Fruit fly (Drosophila melanogaster): Measurements from ENCODE around the gene CG42460.
A peak's percentile ranks its signal among the peaks of the same experiment; 100 is the strongest.

The CG42460 gene

DNA sequence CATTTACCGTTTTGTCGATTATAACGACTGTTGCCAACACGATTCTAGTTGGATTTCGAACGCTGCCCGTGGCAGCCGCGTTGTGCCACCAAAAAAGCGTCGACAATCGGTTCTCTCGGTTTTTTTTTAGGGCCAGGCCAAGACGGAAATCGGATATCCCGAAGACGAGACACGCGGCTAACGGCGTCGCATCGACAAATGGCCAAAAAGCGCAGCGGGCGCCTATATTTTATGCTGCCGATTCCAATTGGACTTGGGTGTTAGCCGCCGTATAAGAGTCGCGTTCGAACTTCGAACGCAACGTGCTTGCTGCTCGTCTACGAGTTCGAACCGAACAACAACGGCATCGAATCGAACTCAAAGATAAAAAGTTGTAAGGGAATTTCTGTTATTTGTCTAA is 34.5 kb upstream of the CG42460 start (continued):
- TF ChIP-seq CG18619 (GFP tag; optimal IDR thresholded peaks at IDR 0.05): no peak
- peak; percentile 4 for TF ChIP-seq nau (GFP tag; optimal IDR thresholded peaks at IDR 0.05)
- no peak for TF ChIP-seq CG4282 (GFP tag; optimal IDR thresholded peaks at IDR 0.05)
- peak; percentile 2 for TF ChIP-seq lab (GFP tag; optimal IDR thresholded peaks at IDR 0.05)
- no peak for TF ChIP-seq CG14710 (tag; optimal IDR thresholded peaks at IDR 0.05)
- TF ChIP-seq ham (GFP tag; IDR thresholded peaks at IDR 0.05): no peak
- TF ChIP-seq tgo (GFP tag; IDR thresholded peaks at IDR 0.05): no peak
- no peak for TF ChIP-seq Tbp (GFP tag; optimal IDR thresholded peaks at IDR 0.05)
- TF ChIP-seq CG12659 (GFP tag; optimal IDR thresholded peaks at IDR 0.05): no peak
- TF ChIP-seq CG12391 (tag; optimal IDR thresholded peaks at IDR 0.05): no peak
- 0 out of 3 replicates have a peak, but pooled peaks have one; percentile 29 for TF ChIP-seq Dbx (GFP tag; IDR thresholded peaks at IDR 0.05)
- no peak for TF ChIP-seq Side (GFP tag; optimal IDR thresholded peaks at IDR 0.05)
- TF ChIP-seq Elba2 (GFP tag; optimal IDR thresholded peaks at IDR 0.05): no peak
- TF ChIP-seq Mes4 (GFP tag; optimal IDR thresholded peaks at IDR 0.05): no peak
- no peak for TF ChIP-seq BtbVII (GFP tag; optimal IDR thresholded peaks at IDR 0.05)
- no peak for TF ChIP-seq lola (GFP tag; optimal IDR thresholded peaks at IDR 0.05)
- no peak for TF ChIP-seq CG12219 (GFP tag; optimal IDR thresholded peaks at IDR 0.05)
- TF ChIP-seq CG7271 (tag; optimal IDR thresholded peaks at IDR 0.05): no peak
- TF ChIP-seq salm (tag; optimal IDR thresholded peaks at IDR 0.05): no peak
- no peak for TF ChIP-seq CG2120 (GFP tag; optimal IDR thresholded peaks at IDR 0.05)
- TF ChIP-seq CG2129 (GFP tag; IDR thresholded peaks at IDR 0.05; ENCODE audit: partially characterized antibody): no peak
- no peak for TF ChIP-seq gcm2 (GFP tag; optimal IDR thresholded peaks at IDR 0.05)
- no peak for TF ChIP-seq Atf3 (GFP tag; optimal IDR thresholded peaks at IDR 0.05)
- TF ChIP-seq CG32532 (GFP tag; IDR thresholded peaks at IDR 0.05): no peak
- peak; percentile 28; the same call in 1 of the 2 replicates for TF ChIP-seq CG13287 (GFP tag; IDR thresholded peaks at IDR 0.05; ENCODE audit: partially characterized antibody)
- TF ChIP-seq chinmo (GFP tag; IDR thresholded peaks at IDR 0.05; ENCODE audit: partially characterized antibody): peak; percentile 85; the same call in 2 of the 4 replicates
- TF ChIP-seq CG3847 (GFP tag; IDR thresholded peaks at IDR 0.05): no peak
- TF ChIP-seq Oaz (GFP tag; IDR thresholded peaks at IDR 0.05): no peak
- no peak for TF ChIP-seq esg (GFP tag; conservative IDR thresholded peaks at IDR 0.05)
- peak; percentile 49; the same call in 1 of the 2 replicates for TF ChIP-seq vvl (GFP tag; IDR thresholded peaks at IDR 0.05)
- no peak for TF ChIP-seq sna (GFP tag; IDR thresholded peaks at IDR 0.05; ENCODE audit: partially characterized antibody)
- TF ChIP-seq ranshi (GFP tag; IDR thresholded peaks at IDR 0.05): no peak; the same call in 1 of the 2 replicates
- no peak for TF ChIP-seq Dp (GFP tag; optimal IDR thresholded peaks at IDR 0.05)
- peak; percentile 98 for TF ChIP-seq CG5180 (GFP tag; optimal IDR thresholded peaks at IDR 0.05)
- TF ChIP-seq NC2α (GFP tag; optimal IDR thresholded peaks at IDR 0.05): no peak
- peak in 1 of 2 experiments; percentile 26 for TF ChIP-seq Eip74EF (GFP tag; optimal IDR thresholded peaks at IDR 0.05)
- no peak for TF ChIP-seq sug (tag; optimal IDR thresholded peaks at IDR 0.05)
- 0 out of 2 replicates have a peak, but pooled peaks have one; percentile 19 for TF ChIP-seq onecut (GFP tag; IDR thresholded peaks at IDR 0.05)
- no peak for TF ChIP-seq gcm (GFP tag; optimal IDR thresholded peaks at IDR 0.05)
- 0 out of 3 replicates have a peak, but pooled peaks have one; percentile 17 for TF ChIP-seq sr (GFP tag; IDR thresholded peaks at IDR 0.05)
- no peak for TF ChIP-seq CoRest (tag; optimal IDR thresholded peaks at IDR 0.05)
- TF ChIP-seq CG7357 (GFP tag; IDR thresholded peaks at IDR 0.05): no peak
- TF ChIP-seq zen2 (GFP tag; IDR thresholded peaks at IDR 0.05; ENCODE audit: partially characterized antibody): 0 out of 3 replicates have a peak, but pooled peaks have one; percentile 25
- peak; percentile 43; the same call in 1 of the 2 replicates for TF ChIP-seq chm (GFP tag; IDR thresholded peaks at IDR 0.05)
- TF ChIP-seq CG9215 (GFP tag; IDR thresholded peaks at IDR 0.05): no peak
- TF ChIP-seq CG32772 (GFP tag; IDR thresholded peaks at IDR 0.05): no peak
- TF ChIP-seq CG3407 (GFP tag; optimal IDR thresholded peaks at IDR 0.05): no peak
- no peak for TF ChIP-seq ATbp (GFP tag; optimal IDR thresholded peaks at IDR 0.05)
- no peak for TF ChIP-seq Hr78 (GFP tag; optimal IDR thresholded peaks at IDR 0.05)
- no peak for TF ChIP-seq ac (GFP tag; optimal IDR thresholded peaks at IDR 0.05)
